Fruit fly (Drosophila melanogaster) whole organism, embryonic: ENCODE measurements around the gene CG44405.
A peak's percentile ranks its signal among the peaks of the same experiment; 100 is the strongest.

Source experiments
- Ada2b ChIP-seq: fragments of 200-800 bp; sonication (Bioruptor generic); IDR thresholded peaks from 2 replicates; pipeline ENCODE4 v1.3.6; 2022; ENCODE audit warnings: missing biosample characterization, missing genetic modification characterization
- Antp ChIP-seq: fragments of 200-800 bp; sonication (Bioruptor generic); optimal IDR thresholded peaks from 3 replicates; lab custom pipeline; 2016; ENCODE audit warnings: missing biosample characterization, missing genetic modification characterization
- B-H2 ChIP-seq: fragments of 200-800 bp; sonication (Bioruptor generic); optimal IDR thresholded peaks from 2 replicates; lab custom pipeline; 2018; ENCODE audit warnings: missing biosample characterization, mild to moderate bottlenecking, missing genetic modification characterization
- Blimp-1 ChIP-seq: fragments of 200-800 bp; sonication (Bioruptor generic); optimal IDR thresholded peaks from 3 replicates; lab custom pipeline; 2018; ENCODE audit warnings: missing biosample characterization, missing genetic modification characterization, mild to moderate bottlenecking, moderate library complexity, missing genetic modification reagents
- CG10321 ChIP-seq: fragments of 200-800 bp; sonication (Bioruptor generic); IDR thresholded peaks from 2 replicates; pipeline ENCODE4 v1.3.6; 2022; ENCODE audit warnings: missing biosample characterization, missing genetic modification characterization
- CG10462 ChIP-seq: fragments of 200-800 bp; sonication (Bioruptor generic); optimal IDR thresholded peaks from 2 replicates; lab custom pipeline; 2016; ENCODE audit warnings: missing biosample characterization, missing genetic modification characterization
- CG11085 ChIP-seq: fragments of 200-800 bp; sonication (Bioruptor generic); IDR thresholded peaks from 2 replicates; pipeline ENCODE4 v1.3.6; 2022; ENCODE audit warnings: missing biosample characterization, missing genetic modification characterization
- CG11398 ChIP-seq: fragments of 200-800 bp; sonication (Bioruptor generic); optimal IDR thresholded peaks from 2 replicates; lab custom pipeline; 2016; ENCODE audit warnings: missing biosample characterization, missing genetic modification characterization
- CG12104 ChIP-seq: fragments of 200-800 bp; sonication (Bioruptor generic); optimal IDR thresholded peaks from 3 replicates; lab custom pipeline; 2016; ENCODE audit warnings: missing biosample characterization, missing genetic modification characterization
- CG1792 ChIP-seq: fragments of 200-800 bp; sonication (Bioruptor generic); optimal IDR thresholded peaks from 2 replicates; lab custom pipeline; 2016; ENCODE audit warnings: missing biosample characterization, missing genetic modification characterization
- CG2129 ChIP-seq: fragments of 200-800 bp; sonication (Bioruptor generic); IDR thresholded peaks from 2 replicates; pipeline ENCODE4 v1.3.6; 2022; ENCODE audit warnings: missing biosample characterization, missing genetic modification characterization; ENCODE audit not compliant: partially characterized antibody
- CG2712 ChIP-seq: fragments of 200-800 bp; optimal IDR thresholded peaks from 3 replicates; lab custom pipeline; 2019; ENCODE audit warnings: missing biosample characterization, mild to moderate bottlenecking, missing genetic modification characterization, moderate library complexity
- CG2875 ChIP-seq: fragments of 200-800 bp; sonication (Bioruptor generic); optimal IDR thresholded peaks from 2 replicates; lab custom pipeline; 2017; ENCODE audit warnings: missing biosample characterization, mild to moderate bottlenecking, missing genetic modification characterization, missing genetic modification reagents
- CG30431 ChIP-seq: fragments of 200-800 bp; sonication (Bioruptor generic); optimal IDR thresholded peaks from 2 replicates; lab custom pipeline; 2017; ENCODE audit warnings: missing biosample characterization, missing genetic modification characterization
- CG3281 ChIP-seq: fragments of 200-800 bp; sonication (Bioruptor generic); optimal IDR thresholded peaks from 3 replicates; lab custom pipeline; 2017; ENCODE audit warnings: missing biosample characterization, mild to moderate bottlenecking, missing genetic modification characterization
- CG33213 ChIP-seq: fragments of 200-800 bp; sonication (Bioruptor generic); optimal IDR thresholded peaks from 3 replicates; lab custom pipeline; 2016; ENCODE audit warnings: missing biosample characterization, missing genetic modification characterization
- CG4820 ChIP-seq: fragments of 200-800 bp; sonication (Bioruptor generic); optimal IDR thresholded peaks from 3 replicates; lab custom pipeline; 2016; ENCODE audit warnings: missing biosample characterization, missing genetic modification characterization
- CG5245 ChIP-seq: fragments of 200-800 bp; sonication (Bioruptor generic); optimal IDR thresholded peaks from 3 replicates; lab custom pipeline; 2016; ENCODE audit warnings: missing biosample characterization, missing genetic modification characterization
- CG7987 ChIP-seq: fragments of 200-800 bp; sonication (Bioruptor generic); optimal IDR thresholded peaks from 2 replicates; lab custom pipeline; 2018; ENCODE audit warnings: missing biosample characterization, mild to moderate bottlenecking, missing genetic modification characterization, moderate library complexity
- CG8290 ChIP-seq, 3 experiments: fragments of 200-800 bp; sonication (Bioruptor generic); optimal IDR thresholded peaks; 2 replicates each; lab custom pipeline; 2016 to 2019; ENCODE audit warnings: missing biosample characterization in 3 of 3, missing genetic modification characterization in 3 of 3, mild to moderate bottlenecking in 2 of 3, moderate library complexity in 1 of 3
- CG9817 ChIP-seq: fragments of 200-800 bp; sonication (Bioruptor generic); optimal IDR thresholded peaks from 2 replicates; lab custom pipeline; 2018; ENCODE audit warnings: missing biosample characterization, mild to moderate bottlenecking, missing genetic modification characterization, moderate library complexity
- CG9876 ChIP-seq: fragments of 200-800 bp; sonication (Bioruptor generic); optimal IDR thresholded peaks from 2 replicates; lab custom pipeline; 2016; ENCODE audit warnings: missing biosample characterization, missing genetic modification characterization
- Dfd ChIP-seq, 2 experiments: fragments of >200 bp; optimal IDR thresholded peaks; 2 replicates each; lab custom pipeline; 2017; ENCODE audit warnings: missing biosample characterization in 2 of 2, missing genetic modification characterization in 2 of 2
- Dip3 ChIP-seq: fragments of 200-800 bp; sonication (Bioruptor generic); optimal IDR thresholded peaks from 3 replicates; lab custom pipeline; 2016; ENCODE audit warnings: missing biosample characterization, missing genetic modification characterization
- Drgx ChIP-seq: fragments of 200-800 bp; sonication (Bioruptor generic); IDR thresholded peaks from 2 replicates; pipeline ENCODE4 v1.3.6; 2022; ENCODE audit warnings: missing biosample characterization, missing genetic modification characterization
- E2f1 ChIP-seq: fragments of 200-800 bp; sonication (Bioruptor generic); IDR thresholded peaks from 2 replicates; pipeline ENCODE4 v1.3.6; 2022; ENCODE audit warnings: missing biosample characterization, missing genetic modification characterization
- Hr3 ChIP-seq: fragments of 200-800 bp; sonication (Bioruptor generic); optimal IDR thresholded peaks from 3 replicates; lab custom pipeline; 2016; ENCODE audit warnings: missing biosample characterization, missing genetic modification characterization
- Mad ChIP-seq: fragments of 200-800 bp; sonication (Bioruptor generic); optimal IDR thresholded peaks from 2 replicates; lab custom pipeline; 2016; ENCODE audit warnings: missing biosample characterization, missing genetic modification characterization
- NFAT ChIP-seq: fragments of 200-800 bp; sonication (Bioruptor generic); IDR thresholded peaks from 2 replicates; pipeline ENCODE4 v1.3.6; 2022; ENCODE audit warnings: missing biosample characterization, missing genetic modification characterization
- Six4 ChIP-seq: fragments of 200-800 bp; sonication (Bioruptor generic); optimal IDR thresholded peaks from 2 replicates; lab custom pipeline; 2016; ENCODE audit warnings: missing biosample characterization, missing genetic modification characterization
- YL-1 ChIP-seq: fragments of 200-800 bp; sonication (Bioruptor generic); optimal IDR thresholded peaks from 3 replicates; lab custom pipeline; 2017; ENCODE audit warnings: missing biosample characterization, mild to moderate bottlenecking, missing genetic modification characterization
- aop ChIP-seq: fragments of 200-800 bp; sonication (Bioruptor generic); IDR thresholded peaks from 2 replicates; pipeline ENCODE4 v1.3.6; 2022; ENCODE audit warnings: missing biosample characterization, missing genetic modification characterization
- cad ChIP-seq: fragments of >200 bp; optimal IDR thresholded peaks from 2 replicates; lab custom pipeline; 2017; ENCODE audit warnings: missing biosample characterization, missing genetic modification characterization
- caup ChIP-seq: fragments of 200-800 bp; sonication (Bioruptor generic); optimal IDR thresholded peaks from 3 replicates; lab custom pipeline; 2017; ENCODE audit warnings: missing biosample characterization, mild to moderate bottlenecking, missing genetic modification characterization, moderate library complexity; ENCODE audit not compliant: severe bottlenecking
- chif ChIP-seq, 2 experiments: fragments of 200-800 bp; sonication (Bioruptor generic); optimal IDR thresholded peaks; 3 replicates each; lab custom pipeline; 2016; ENCODE audit warnings: missing biosample characterization in 2 of 2, missing genetic modification characterization in 2 of 2
- crp ChIP-seq, 2 experiments: fragments of 200-800 bp; sonication (Bioruptor generic); optimal IDR thresholded peaks; 2 replicates in 1 of 2; 3 replicates in 1 of 2; lab custom pipeline; 2017; ENCODE audit warnings: missing biosample characterization in 2 of 2, missing genetic modification characterization in 2 of 2, mild to moderate bottlenecking in 1 of 2, moderate library complexity in 1 of 2
- fd96Cb ChIP-seq: fragments of 200-800 bp; sonication (Bioruptor generic); optimal IDR thresholded peaks from 2 replicates; lab custom pipeline; 2018; ENCODE audit warnings: missing biosample characterization, mild to moderate bottlenecking, missing genetic modification characterization, moderate library complexity
- h ChIP-seq: fragments of >200 bp; optimal IDR thresholded peaks from 2 replicates; lab custom pipeline; 2017
- hkb ChIP-seq, 2 experiments: fragments of 200-800 bp in 1 of 2; fragments of >200 bp in 1 of 2; sonication (Bioruptor generic) in 1 of 2; IDR thresholded peaks in 1 of 2; optimal IDR thresholded peaks in 1 of 2; 2 replicates each; pipeline versions ENCODE4 v1.3.6 to Lab custom; 2017 to 2022; ENCODE audit warnings: missing biosample characterization in 1 of 2, missing genetic modification characterization in 1 of 2
- lab ChIP-seq: fragments of 200-800 bp; sonication (Bioruptor generic); optimal IDR thresholded peaks from 3 replicates; lab custom pipeline; 2017; ENCODE audit warnings: missing biosample characterization, missing genetic modification characterization, mild to moderate bottlenecking, moderate library complexity, missing genetic modification reagents
- p53 ChIP-seq: fragments of 200-800 bp; sonication (Bioruptor generic); optimal IDR thresholded peaks from 2 replicates; lab custom pipeline; 2016; ENCODE audit warnings: missing biosample characterization, missing genetic modification characterization
- sim ChIP-seq: fragments of 200-800 bp; sonication (Bioruptor generic); IDR thresholded peaks from 2 replicates; pipeline ENCODE4 v1.3.6; 2022; ENCODE audit warnings: missing biosample characterization, missing genetic modification characterization
- ssp ChIP-seq: fragments of 200-800 bp; sonication (Bioruptor generic); IDR thresholded peaks from 2 replicates; pipeline ENCODE4 v1.3.6; 2022; ENCODE audit warnings: missing biosample characterization, missing genetic modification characterization
- stwl ChIP-seq: fragments of 200-800 bp; sonication (Bioruptor generic); optimal IDR thresholded peaks from 3 replicates; lab custom pipeline; 2018; ENCODE audit warnings: missing biosample characterization, mild to moderate bottlenecking, missing genetic modification characterization, moderate library complexity
- tap ChIP-seq: fragments of 200-800 bp; optimal IDR thresholded peaks from 3 replicates; lab custom pipeline; 2019; ENCODE audit warnings: missing biosample characterization, mild to moderate bottlenecking, missing genetic modification characterization, moderate library complexity
- tll ChIP-seq, 2 experiments: fragments of 200-800 bp in 1 of 2; fragments of >200 bp in 1 of 2; sonication (Bioruptor generic) in 1 of 2; optimal IDR thresholded peaks; 2 replicates each; lab custom pipeline; 2017 to 2019; ENCODE audit warnings: missing biosample characterization in 2 of 2, missing genetic modification characterization in 2 of 2, mild to moderate bottlenecking in 1 of 2, moderate library complexity in 1 of 2
- twi ChIP-seq: fragments of 200-800 bp; optimal IDR thresholded peaks from 2 replicates; lab custom pipeline; 2019; ENCODE audit warnings: missing biosample characterization, mild to moderate bottlenecking, missing genetic modification characterization, moderate library complexity
- wor ChIP-seq: fragments of 200-800 bp; sonication (Bioruptor generic); IDR thresholded peaks from 2 replicates; pipeline ENCODE4 v1.3.6; 2022; ENCODE audit warnings: missing biosample characterization, missing genetic modification characterization

Gene CG44405

dm6 chr2L:16350742-16351568, 8.8 kb upstream of the CG44405 start (continued):
- peak; percentile 100 for TF ChIP-seq chif (GFP tag; optimal IDR thresholded peaks at IDR 0.05; lab: Kevin White, UChicago)
- TF ChIP-seq CG12104 (GFP tag; lab: Kevin White, UChicago): peak; percentile 99
- peak; percentile 99 for TF ChIP-seq CG3281 (GFP tag; lab: Kevin White, UChicago)
- peak; percentile 96 for TF ChIP-seq sim
- peak in 1 of 2 experiments; percentile 66 for TF ChIP-seq tll (GFP tag; optimal IDR thresholded peaks at IDR 0.05; lab: Kevin White, UChicago)
- TF ChIP-seq hkb (optimal IDR thresholded peaks at IDR 0.05; lab: Kevin White, UChicago): no peak
- peak; percentile 100 for TF ChIP-seq hkb (GFP tag; IDR thresholded peaks at IDR 0.05; lab: Robert Waterston, UW)
- TF ChIP-seq caup (GFP tag; lab: Kevin White, UChicago): peak; percentile 99
- TF ChIP-seq Mad (GFP tag; lab: Kevin White, UChicago): peak; percentile 98
- TF ChIP-seq CG7987 (GFP tag; lab: Kevin White, UChicago): peak; percentile 97
- TF ChIP-seq CG8290 (GFP tag; optimal IDR thresholded peaks at IDR 0.05; lab: Kevin White, UChicago): peak; percentile 98
- peak; percentile 95 to 99 for TF ChIP-seq CG8290 (tag; optimal IDR thresholded peaks at IDR 0.05; lab: Kevin White, UChicago)
- TF ChIP-seq CG11085: peak; percentile 97
- peak; percentile 97 for TF ChIP-seq CG33213 (GFP tag; lab: Kevin White, UChicago)
- peak; percentile 93 for TF ChIP-seq ssp (GFP tag; lab: Robert Waterston, UW)
- peak; percentile 99 for TF ChIP-seq fd96Cb (tag; lab: Kevin White, UChicago)
- TF ChIP-seq p53 (GFP tag; lab: Kevin White, UChicago): peak; percentile 88
- peak; percentile 98 for TF ChIP-seq CG4820 (GFP tag; lab: Kevin White, UChicago)
- peak; percentile 98 for TF ChIP-seq Dip3 (GFP tag; lab: Kevin White, UChicago)
- TF ChIP-seq CG2875 (GFP tag; lab: Kevin White, UChicago): peak; percentile 99
- peak; percentile 97 for TF ChIP-seq CG11398 (GFP tag; lab: Kevin White, UChicago)
- peak; percentile 100 for TF ChIP-seq lab (GFP tag; lab: Kevin White, UChicago)
- no peak for TF ChIP-seq h
- TF ChIP-seq Antp: peak; percentile 97
- TF ChIP-seq YL-1: peak; percentile 97
- TF ChIP-seq twi (tag; lab: Kevin White, UChicago): peak; percentile 97
- TF ChIP-seq stwl (tag; lab: Kevin White, UChicago): peak; percentile 27
- peak; percentile 98 for TF ChIP-seq Six4
- peak; percentile 98 for TF ChIP-seq CG10462 (GFP tag; lab: Kevin White, UChicago)
- no peak for TF ChIP-seq CG2129
- TF ChIP-seq aop (GFP tag; lab: Robert Waterston, UW): peak; percentile 95
- peak; percentile 98 for TF ChIP-seq wor (GFP tag; lab: Robert Waterston, UW)
- peak; percentile 99 for TF ChIP-seq CG5245 (GFP tag; lab: Kevin White, UChicago)
- TF ChIP-seq cad (GFP tag; lab: Kevin White, UChicago): no peak
- TF ChIP-seq CG9817 (tag; lab: Kevin White, UChicago): peak; percentile 99
- peak; percentile 98 for TF ChIP-seq B-H2
- peak; percentile 98 for TF ChIP-seq NFAT (GFP tag; lab: Robert Waterston, UW)
- TF ChIP-seq E2f1 (GFP tag; lab: Robert Waterston, UW): peak; percentile 99
- TF ChIP-seq CG9876: peak; percentile 93
- peak; percentile 88 for TF ChIP-seq CG10321 (GFP tag; lab: Robert Waterston, UW)
- peak; percentile 99 for TF ChIP-seq tap
- TF ChIP-seq Hr3 (GFP tag; lab: Kevin White, UChicago): peak; percentile 98
- peak; percentile 99 for TF ChIP-seq Ada2b (GFP tag; lab: Robert Waterston, UW)
- peak; percentile 98 for TF ChIP-seq Blimp-1
- peak; percentile 99 for TF ChIP-seq Drgx (GFP tag; lab: Robert Waterston, UW)
- TF ChIP-seq CG2712 (tag; lab: Kevin White, UChicago): peak; percentile 99
- TF ChIP-seq CG1792: peak; percentile 96
- peak in 1 of 2 experiments; percentile 73 for TF ChIP-seq crp (GFP tag; optimal IDR thresholded peaks at IDR 0.05; lab: Kevin White, UChicago)
- peak; percentile 97 for TF ChIP-seq CG30431
- TF ChIP-seq Dfd (GFP tag; optimal IDR thresholded peaks at IDR 0.05; lab: Kevin White, UChicago): peak in 1 of 2 experiments; percentile 75
